Fruit fly (Drosophila melanogaster): ENCODE results near the gene gammaTub23C.

The gammaTub23C gene

dm6 chr2L:2972439-2972936 is at the start of gene gammaTub23C, which contains the start of gene Rrp1:
gammaTub23C (plus strand) TSS chr2L:2972891.
Rrp1 (minus strand) TSS chr2L:2972508.
- no peak for TF ChIP-seq CG8478 (optimal IDR thresholded peaks at IDR 0.05)
- no peak for TF ChIP-seq CTCF (optimal IDR thresholded peaks at IDR 0.05)

DNA sequence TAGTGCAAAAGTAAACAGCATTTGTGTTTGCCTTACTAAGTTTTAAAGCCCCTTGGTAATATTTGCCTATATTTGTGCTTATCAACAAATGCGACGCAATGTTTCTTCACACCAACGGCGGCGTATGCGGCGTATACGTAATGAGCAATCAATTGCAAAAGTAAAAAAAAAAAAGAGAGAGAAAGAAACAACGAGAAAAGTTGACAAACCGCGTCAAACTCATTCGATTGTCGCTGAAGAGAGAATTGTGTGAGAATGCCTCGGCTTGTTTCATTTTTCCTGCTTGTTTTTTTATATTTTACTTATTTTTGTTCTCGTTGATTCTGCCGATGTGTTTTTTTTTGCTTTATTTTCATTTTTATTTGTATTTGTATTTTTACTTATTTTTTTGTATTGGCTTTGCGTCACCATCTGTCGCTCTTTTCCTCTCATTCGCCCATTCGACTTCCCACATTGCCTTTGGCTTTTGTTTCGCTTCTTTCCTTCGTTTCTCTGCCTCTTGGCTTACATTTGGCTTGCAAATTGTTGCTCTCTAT is 48.4 kb upstream of the gammaTub23C start:
- TF ChIP-seq CTCF (optimal IDR thresholded peaks at IDR 0.05) (no peak), CG8478 (optimal IDR thresholded peaks at IDR 0.05) (no peak)

DNA sequence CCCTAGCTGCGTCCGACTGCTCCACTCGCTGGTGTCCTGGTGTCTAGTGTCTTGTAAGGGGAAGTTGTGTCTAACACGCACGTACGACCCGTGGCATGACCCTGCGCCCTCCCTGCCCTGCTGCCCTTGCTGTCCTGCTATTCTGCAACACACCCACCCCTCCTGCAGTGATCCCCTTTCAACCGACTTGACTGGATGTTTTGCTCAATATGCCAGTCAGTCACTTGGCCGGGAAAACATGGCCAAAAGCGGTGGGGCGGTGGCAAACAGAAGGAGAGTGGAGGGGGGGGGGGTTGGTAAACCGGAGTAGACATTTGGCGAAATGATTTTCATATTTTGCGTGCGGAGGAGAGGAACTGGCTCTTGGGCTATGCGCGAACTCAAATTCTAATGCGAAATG is 42.0 kb upstream of the gammaTub23C start:
- TF ChIP-seq CTCF (optimal IDR thresholded peaks at IDR 0.05): no peak
- TF ChIP-seq CG8478 (optimal IDR thresholded peaks at IDR 0.05): no peak

DNA sequence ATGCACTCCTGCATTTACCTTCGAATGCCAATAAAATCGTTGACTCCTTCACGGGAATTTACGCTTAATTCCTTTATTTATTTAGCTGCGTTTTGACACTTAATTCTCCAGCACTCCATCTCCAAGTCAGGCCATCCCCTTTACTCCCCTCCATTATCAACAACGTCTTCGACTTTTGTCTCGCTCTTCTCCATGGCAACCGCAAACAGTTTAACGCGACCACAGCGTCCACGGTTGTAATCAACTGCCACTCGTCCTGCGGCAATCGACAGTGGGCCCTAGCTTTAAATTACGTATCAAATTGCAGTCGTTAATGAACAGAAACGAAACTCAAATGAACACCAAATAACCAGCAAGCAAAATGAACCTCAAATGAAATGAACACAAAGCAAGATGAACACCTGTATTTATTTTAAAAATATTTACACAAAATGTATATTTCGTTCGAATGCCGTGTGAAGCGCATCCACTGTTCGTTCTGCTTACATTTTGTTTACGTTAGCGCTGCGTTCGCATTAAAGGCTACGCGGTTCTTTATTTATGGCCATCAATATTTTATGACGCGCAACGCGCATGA is 41.0 kb upstream of the gammaTub23C start:
- no peak for TF ChIP-seq CG8478 (optimal IDR thresholded peaks at IDR 0.05)
- TF ChIP-seq CTCF (optimal IDR thresholded peaks at IDR 0.05): no peak

dm6 chr2L:2935704-2936103 is 37.0 kb upstream of the gammaTub23C start:
- TF ChIP-seq CG8478 (optimal IDR thresholded peaks at IDR 0.05) (no peak), CTCF (optimal IDR thresholded peaks at IDR 0.05) (no peak)

- no peak for TF ChIP-seq CG8478 (optimal IDR thresholded peaks at IDR 0.05)
- no peak for TF ChIP-seq CTCF (optimal IDR thresholded peaks at IDR 0.05)
Measured at dm6 chr2L:2939698-2940097, 33.0 kb upstream of the gammaTub23C start.

DNA sequence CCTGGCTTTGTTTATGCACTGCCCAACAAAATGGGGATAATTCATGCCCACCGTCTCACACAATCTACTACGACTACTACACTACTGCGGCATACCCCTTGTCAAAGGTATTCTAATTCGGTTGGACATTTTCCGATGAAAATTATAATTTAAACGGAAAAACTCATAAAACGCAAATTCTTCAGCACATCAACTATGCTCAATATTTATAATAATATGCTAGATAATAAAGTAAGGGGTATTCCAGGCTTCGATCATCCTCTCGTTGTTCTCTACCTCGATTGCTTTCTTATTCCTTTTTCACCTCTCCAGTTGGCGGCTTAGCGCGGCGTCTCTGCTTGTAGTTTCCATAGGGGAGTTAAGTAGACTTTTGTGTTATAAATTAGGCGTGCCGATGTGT is 31.3 kb upstream of the gammaTub23C start:
- TF ChIP-seq CTCF (optimal IDR thresholded peaks at IDR 0.05): no peak

- TF ChIP-seq CG8478 (optimal IDR thresholded peaks at IDR 0.05) (no peak), CTCF (optimal IDR thresholded peaks at IDR 0.05) (no peak)
Measured at dm6 chr2L:2942639-2943038, 30.1 kb upstream of the gammaTub23C start.

DNA sequence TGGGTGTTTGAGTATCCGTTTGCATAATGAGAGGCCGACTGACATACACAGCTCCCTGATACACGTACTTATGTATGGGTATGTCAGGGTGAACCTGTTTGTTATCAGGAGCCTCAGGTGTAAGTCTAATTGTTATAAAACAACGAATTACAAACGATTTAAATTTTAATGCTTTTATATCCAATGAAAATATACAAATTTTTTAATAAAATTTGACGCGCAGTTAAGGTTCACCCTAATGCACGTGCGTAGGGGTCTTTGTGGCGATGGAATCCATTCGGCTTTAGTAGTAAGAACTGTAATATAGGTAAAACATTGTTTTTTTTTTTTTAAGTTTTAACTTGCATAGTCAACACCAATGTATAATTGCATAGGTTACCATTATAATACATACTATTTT is 28.2 kb upstream of the gammaTub23C start:
- TF ChIP-seq CTCF (optimal IDR thresholded peaks at IDR 0.05): no peak
- no peak for TF ChIP-seq CG8478 (optimal IDR thresholded peaks at IDR 0.05)

- TF ChIP-seq CG8478 (optimal IDR thresholded peaks at IDR 0.05): no peak
- TF ChIP-seq CTCF (optimal IDR thresholded peaks at IDR 0.05): peak; percentile 24 to 44
Measured at dm6 chr2L:2945438-2946220, 27.1 kb upstream of the gammaTub23C start.

DNA sequence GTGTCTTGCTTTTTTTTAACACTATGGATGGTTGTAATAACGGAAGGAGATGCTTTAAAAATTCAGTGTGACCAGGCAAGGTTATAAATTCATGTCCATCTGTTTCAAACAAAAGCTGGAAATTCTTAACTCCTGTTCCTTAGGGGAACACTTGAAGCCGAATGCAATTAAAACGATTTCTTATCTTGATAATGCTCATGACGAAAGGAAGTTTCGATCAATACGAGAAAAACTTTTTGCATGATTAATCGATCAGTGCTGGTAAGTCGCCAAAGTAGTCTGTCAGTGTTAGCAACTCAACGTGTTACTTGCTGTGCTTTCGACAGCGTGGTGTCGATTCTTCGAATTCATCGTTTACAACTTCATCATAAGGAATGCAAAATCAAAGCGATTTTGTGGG is 18.2 kb upstream of the gammaTub23C start, which contains the start of gene Rbp9:
Gene Rbp9, plus strand, starts transcription at position 291 of the 400 bp plus-strand sequence.
- TF ChIP-seq CG8478 (optimal IDR thresholded peaks at IDR 0.05) (no peak), CTCF (optimal IDR thresholded peaks at IDR 0.05) (no peak)

DNA sequence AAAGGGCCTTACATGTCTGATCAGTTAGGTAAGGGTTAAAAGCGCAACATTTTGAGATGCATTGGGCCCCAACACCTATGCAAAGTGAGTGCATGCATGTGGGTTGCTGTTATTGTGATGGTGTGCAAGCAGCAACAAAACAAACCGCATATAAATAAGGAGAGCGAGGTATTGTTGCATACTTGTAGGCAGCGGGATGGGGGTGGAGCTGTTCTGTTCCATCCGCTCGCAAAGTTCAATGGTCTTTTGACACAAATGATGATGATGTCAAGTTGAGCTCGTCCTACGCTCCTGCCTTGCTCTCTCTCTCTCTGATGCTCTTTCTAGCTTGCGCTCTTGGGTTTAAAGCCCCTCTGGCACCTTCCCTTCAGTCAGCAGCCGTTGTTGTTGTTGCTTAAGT is 17.0 kb upstream of the gammaTub23C start:
- no peak for TF ChIP-seq CTCF (optimal IDR thresholded peaks at IDR 0.05)
- no peak for TF ChIP-seq CG8478 (optimal IDR thresholded peaks at IDR 0.05)

DNA sequence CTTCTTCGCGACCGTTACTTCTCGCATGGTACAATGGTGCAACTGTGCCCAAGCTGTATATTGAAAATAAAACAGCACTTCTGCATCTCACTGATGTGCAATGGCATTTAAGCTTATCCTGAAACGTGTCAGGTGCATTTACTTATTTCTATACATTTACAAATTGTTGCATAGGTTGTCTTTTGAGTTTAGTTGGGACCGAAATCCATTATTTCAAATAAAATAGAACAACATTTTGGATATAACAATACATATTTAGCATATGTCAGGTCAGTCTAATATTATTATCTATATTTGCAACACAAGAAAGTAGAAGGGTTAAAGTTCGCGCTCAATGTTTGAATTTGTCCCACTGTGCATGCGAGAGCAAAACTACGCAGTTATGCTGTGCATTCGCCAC is 16.3 kb upstream of the gammaTub23C start:
- TF ChIP-seq CTCF (optimal IDR thresholded peaks at IDR 0.05) (no peak), CG8478 (optimal IDR thresholded peaks at IDR 0.05) (no peak)

DNA sequence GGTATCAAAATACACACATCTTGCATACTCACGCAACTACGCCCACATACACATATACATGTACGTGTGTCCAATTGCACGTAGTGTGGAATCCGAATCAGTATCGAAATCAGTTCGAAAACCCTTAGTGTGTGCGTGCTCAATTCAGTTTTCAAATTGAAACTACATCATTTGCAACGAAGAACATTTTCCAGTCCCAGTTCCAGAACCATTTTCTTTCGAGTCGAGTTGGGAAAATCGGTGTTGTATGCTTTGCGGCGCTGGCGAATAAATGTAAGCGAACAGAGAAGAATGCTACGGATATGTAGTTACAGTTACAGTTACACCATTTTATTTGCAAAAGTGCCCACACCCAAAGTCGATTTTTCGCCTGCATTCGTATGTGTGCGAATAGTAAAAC is 15.7 kb upstream of the gammaTub23C start:
- TF ChIP-seq CG8478 (optimal IDR thresholded peaks at IDR 0.05) (no peak), CTCF (optimal IDR thresholded peaks at IDR 0.05) (peak; percentile 30 to 51)

dm6 chr2L:2957547-2958174 is 15.0 kb upstream of the gammaTub23C start:
- TF ChIP-seq CTCF (optimal IDR thresholded peaks at IDR 0.05) (no peak), CG8478 (optimal IDR thresholded peaks at IDR 0.05) (no peak)

All from S2 (cell line).